Fruit fly (Drosophila melanogaster) whole organism, embryonic: ENCODE measurements around the gene CG45049.

Experiments used
- Aef1 ChIP-seq: fragments of 200-800 bp; sonication (Bioruptor generic); IDR thresholded peaks from 3 replicates; pipeline ENCODE4 v1.3.6; 2022; ENCODE audit warnings: missing biosample characterization, missing genetic modification characterization
- B-H1 ChIP-seq: fragments of 200-800 bp; sonication (Bioruptor generic); IDR thresholded peaks from 3 replicates; pipeline ENCODE4 v1.3.6; 2022; ENCODE audit warnings: missing biosample characterization, missing genetic modification characterization
- BEAF-32 ChIP-seq: fragments of 200-800 bp; sonication (Bioruptor generic); optimal IDR thresholded peaks from 3 replicates; lab custom pipeline; 2017; ENCODE audit warnings: missing biosample characterization, missing genetic modification characterization, mild to moderate bottlenecking, moderate library complexity, missing genetic modification reagents
- C15 ChIP-seq: fragments of 200-800 bp; sonication (Bioruptor generic); IDR thresholded peaks from 3 replicates; pipeline ENCODE4 v1.3.6; 2022; ENCODE audit warnings: missing biosample characterization, missing genetic modification characterization
- CG10431 ChIP-seq: fragments of 200-800 bp; sonication (Bioruptor generic); optimal IDR thresholded peaks from 3 replicates; lab custom pipeline; 2018; ENCODE audit warnings: missing biosample characterization, mild to moderate bottlenecking, missing genetic modification characterization
- CG10565 ChIP-seq: fragments of 200-800 bp; sonication (Bioruptor generic); optimal IDR thresholded peaks from 3 replicates; lab custom pipeline; 2016; ENCODE audit warnings: missing biosample characterization, mild to moderate bottlenecking, missing genetic modification characterization
- CG10959 ChIP-seq: fragments of 200-800 bp; sonication (Bioruptor generic); IDR thresholded peaks from 2 replicates; pipeline ENCODE4 v1.3.6; 2022; ENCODE audit warnings: missing biosample characterization, missing genetic modification characterization
- CG14667 ChIP-seq: fragments of 200-800 bp; sonication (Bioruptor generic); IDR thresholded peaks from 2 replicates; pipeline ENCODE4 v1.3.6; 2022; ENCODE audit warnings: missing biosample characterization, missing genetic modification characterization
- CG16813 ChIP-seq: fragments of 200-800 bp; sonication (Bioruptor generic); IDR thresholded peaks from 3 replicates; pipeline ENCODE4 v1.3.6; 2022; ENCODE audit warnings: missing biosample characterization, missing genetic modification characterization; ENCODE audit not compliant: partially characterized antibody
- CG2875 ChIP-seq: fragments of 200-800 bp; sonication (Bioruptor generic); optimal IDR thresholded peaks from 2 replicates; lab custom pipeline; 2017; ENCODE audit warnings: missing biosample characterization, mild to moderate bottlenecking, missing genetic modification characterization, missing genetic modification reagents
- CG32772 ChIP-seq: fragments of 200-800 bp; sonication (Bioruptor generic); IDR thresholded peaks from 2 replicates; pipeline ENCODE4 v1.3.6; 2022; ENCODE audit warnings: missing biosample characterization, missing genetic modification characterization
- CG3281 ChIP-seq: fragments of 200-800 bp; sonication (Bioruptor generic); optimal IDR thresholded peaks from 3 replicates; lab custom pipeline; 2017; ENCODE audit warnings: missing biosample characterization, mild to moderate bottlenecking, missing genetic modification characterization
- CG43689 ChIP-seq: fragments of 200-800 bp; sonication (Bioruptor generic); IDR thresholded peaks from 2 replicates; pipeline ENCODE4 v1.3.6; 2022; ENCODE audit warnings: missing biosample characterization, missing genetic modification characterization
- CG7357 ChIP-seq: fragments of 200-800 bp; sonication (Bioruptor generic); IDR thresholded peaks from 3 replicates; pipeline ENCODE4 v1.3.6; 2022; ENCODE audit warnings: missing biosample characterization, missing genetic modification characterization
- CG7987 ChIP-seq: fragments of 200-800 bp; sonication (Bioruptor generic); optimal IDR thresholded peaks from 2 replicates; lab custom pipeline; 2018; ENCODE audit warnings: missing biosample characterization, mild to moderate bottlenecking, missing genetic modification characterization, moderate library complexity
- CG8089 ChIP-seq: fragments of 200-800 bp; sonication (Bioruptor generic); optimal IDR thresholded peaks from 3 replicates; lab custom pipeline; 2016; ENCODE audit warnings: missing biosample characterization, missing genetic modification characterization
- CG8290 ChIP-seq, 3 experiments: fragments of 200-800 bp; sonication (Bioruptor generic); optimal IDR thresholded peaks; 2 replicates each; lab custom pipeline; 2016 to 2019; ENCODE audit warnings: missing biosample characterization in 3 of 3, missing genetic modification characterization in 3 of 3, mild to moderate bottlenecking in 2 of 3, moderate library complexity in 1 of 3
- Deaf1 ChIP-seq: fragments of 200-800 bp; optimal IDR thresholded peaks from 3 replicates; lab custom pipeline; 2019; ENCODE audit warnings: missing biosample characterization, mild to moderate bottlenecking, missing genetic modification characterization, moderate library complexity
- Dip2 ChIP-seq: fragments of 200-800 bp; sonication (Bioruptor generic); IDR thresholded peaks from 2 replicates; pipeline ENCODE4 v1.3.6; 2022; ENCODE audit warnings: missing biosample characterization, missing genetic modification characterization
- Dref ChIP-seq: fragments of 200-800 bp; sonication (Bioruptor generic); IDR thresholded peaks from 2 replicates; pipeline ENCODE4 v1.3.6; 2022; ENCODE audit warnings: missing biosample characterization, missing genetic modification characterization
- E2f2 ChIP-seq: fragments of 200-800 bp; sonication (Bioruptor generic); IDR thresholded peaks from 2 replicates; pipeline ENCODE4 v1.3.6; 2022; ENCODE audit warnings: missing biosample characterization, missing genetic modification characterization
- Eip74EF ChIP-seq, 2 experiments: fragments of 200-800 bp in 1 of 2; fragments of >200 bp in 1 of 2; sonication (Bioruptor generic) in 1 of 2; optimal IDR thresholded peaks; 2 replicates each; lab custom pipeline; 2017 to 2019; ENCODE audit warnings: missing biosample characterization in 2 of 2, missing genetic modification characterization in 2 of 2, mild to moderate bottlenecking in 1 of 2, moderate library complexity in 1 of 2
- Ets97D ChIP-seq: fragments of 200-800 bp; sonication (Bioruptor generic); optimal IDR thresholded peaks from 3 replicates; lab custom pipeline; 2016; ENCODE audit warnings: missing biosample characterization, missing genetic modification characterization
- HLH4C ChIP-seq: fragments of 200-800 bp; sonication (Bioruptor generic); IDR thresholded peaks from 3 replicates; pipeline ENCODE4 v1.3.6; 2022; ENCODE audit warnings: missing biosample characterization, missing genetic modification characterization; ENCODE audit not compliant: partially characterized antibody
- Hr39 ChIP-seq: fragments of >200 bp; optimal IDR thresholded peaks from 2 replicates; lab custom pipeline; 2017
- Nf-YB ChIP-seq: fragments of 200-800 bp; sonication (Bioruptor generic); optimal IDR thresholded peaks from 3 replicates; lab custom pipeline; 2019; ENCODE audit warnings: missing biosample characterization, mild to moderate bottlenecking, missing genetic modification characterization, moderate library complexity
- Oli ChIP-seq: fragments of 200-800 bp; sonication (Bioruptor generic); optimal IDR thresholded peaks from 2 replicates; lab custom pipeline; 2018; ENCODE audit warnings: missing biosample characterization, mild to moderate bottlenecking, missing genetic modification characterization, moderate library complexity
- Pdp1 ChIP-seq, 2 experiments: fragments of 200-800 bp; sonication (Bioruptor generic); optimal IDR thresholded peaks; 3 replicates each; lab custom pipeline; 2016; ENCODE audit warnings: missing biosample characterization in 2 of 2, missing genetic modification characterization in 2 of 2, mild to moderate bottlenecking in 1 of 2, moderate library complexity in 1 of 2
- Vsx1 ChIP-seq: fragments of 200-800 bp; sonication (Bioruptor generic); optimal IDR thresholded peaks from 2 replicates; lab custom pipeline; 2017; ENCODE audit warnings: missing biosample characterization, mild to moderate bottlenecking, missing genetic modification characterization, missing genetic modification reagents
- ato ChIP-seq: fragments of 200-800 bp; sonication (Bioruptor generic); IDR thresholded peaks from 2 replicates; pipeline ENCODE4 v1.3.6; 2022; ENCODE audit warnings: missing biosample characterization, missing genetic modification characterization; ENCODE audit not compliant: partially characterized antibody
- cad ChIP-seq: fragments of >200 bp; optimal IDR thresholded peaks from 2 replicates; lab custom pipeline; 2017; ENCODE audit warnings: missing biosample characterization, missing genetic modification characterization
- crp ChIP-seq, 2 experiments: fragments of 200-800 bp; sonication (Bioruptor generic); optimal IDR thresholded peaks; 2 replicates in 1 of 2; 3 replicates in 1 of 2; lab custom pipeline; 2017; ENCODE audit warnings: missing biosample characterization in 2 of 2, missing genetic modification characterization in 2 of 2, mild to moderate bottlenecking in 1 of 2, moderate library complexity in 1 of 2
- danr ChIP-seq: fragments of 200-800 bp; sonication (Bioruptor generic); IDR thresholded peaks from 2 replicates; pipeline ENCODE4 v1.3.6; 2022; ENCODE audit warnings: missing biosample characterization, missing genetic modification characterization
- esg ChIP-seq: fragments of 200-800 bp; sonication (Bioruptor generic); conservative IDR thresholded peaks from 2 replicates; pipeline ENCODE4 v1.3.6; 2022; ENCODE audit warnings: missing biosample characterization, missing genetic modification characterization
- gcm ChIP-seq: fragments of 200-800 bp; sonication (Bioruptor generic); optimal IDR thresholded peaks from 2 replicates; lab custom pipeline; 2019; ENCODE audit warnings: missing biosample characterization, mild to moderate bottlenecking, missing genetic modification characterization, moderate library complexity
- gt ChIP-seq: fragments of 200-800 bp; sonication (Bioruptor generic); IDR thresholded peaks from 2 replicates; pipeline ENCODE4 v1.3.6; 2022; ENCODE audit warnings: missing biosample characterization, missing genetic modification characterization
- insv ChIP-seq, 2 experiments: fragments of 200-800 bp; sonication (Bioruptor generic); optimal IDR thresholded peaks; 3 replicates each; lab custom pipeline; 2016 to 2018; ENCODE audit warnings: missing biosample characterization in 2 of 2, missing genetic modification characterization in 2 of 2
- jigr1 ChIP-seq: fragments of 200-800 bp; sonication (Bioruptor generic); IDR thresholded peaks from 3 replicates; pipeline ENCODE4 v1.3.6; 2022; ENCODE audit warnings: missing biosample characterization, missing genetic modification characterization
- lab ChIP-seq: fragments of 200-800 bp; sonication (Bioruptor generic); optimal IDR thresholded peaks from 3 replicates; lab custom pipeline; 2017; ENCODE audit warnings: missing biosample characterization, missing genetic modification characterization, mild to moderate bottlenecking, moderate library complexity, missing genetic modification reagents
- mld ChIP-seq: fragments of 200-800 bp; sonication (Bioruptor generic); IDR thresholded peaks from 3 replicates; pipeline ENCODE4 v1.3.6; 2022; ENCODE audit warnings: missing biosample characterization, missing genetic modification characterization; ENCODE audit not compliant: partially characterized antibody
- psq ChIP-seq: fragments of 200-800 bp; sonication (Bioruptor generic); optimal IDR thresholded peaks from 2 replicates; lab custom pipeline; 2017; ENCODE audit warnings: missing biosample characterization, missing genetic modification characterization
- ro ChIP-seq: fragments of 200-800 bp; sonication (Bioruptor generic); IDR thresholded peaks from 2 replicates; pipeline ENCODE4 v1.3.6; 2022; ENCODE audit warnings: missing biosample characterization, missing genetic modification characterization
- trem ChIP-seq: fragments of 200-800 bp; optimal IDR thresholded peaks from 3 replicates; lab custom pipeline; 2019; ENCODE audit warnings: missing biosample characterization, mild to moderate bottlenecking, missing genetic modification characterization, moderate library complexity
- tup ChIP-seq: fragments of 200-800 bp; sonication (Bioruptor generic); optimal IDR thresholded peaks from 2 replicates; lab custom pipeline; 2016; ENCODE audit warnings: missing biosample characterization, mild to moderate bottlenecking, missing genetic modification characterization, moderate library complexity
- vfl ChIP-seq: fragments of 200-800 bp; sonication (Bioruptor generic); optimal IDR thresholded peaks from 2 replicates; lab custom pipeline; 2016; ENCODE audit warnings: missing biosample characterization, missing genetic modification characterization
- wdn ChIP-seq: fragments of 200-800 bp; sonication (Bioruptor generic); IDR thresholded peaks from 2 replicates; pipeline ENCODE4 v1.3.6; 2022; ENCODE audit warnings: missing biosample characterization, missing genetic modification characterization
- zfh2 ChIP-seq: fragments of 200-800 bp; sonication (Bioruptor generic); optimal IDR thresholded peaks from 2 replicates; lab custom pipeline; 2016; ENCODE audit warnings: missing biosample characterization, missing genetic modification characterization

The CG45049 gene

DNA sequence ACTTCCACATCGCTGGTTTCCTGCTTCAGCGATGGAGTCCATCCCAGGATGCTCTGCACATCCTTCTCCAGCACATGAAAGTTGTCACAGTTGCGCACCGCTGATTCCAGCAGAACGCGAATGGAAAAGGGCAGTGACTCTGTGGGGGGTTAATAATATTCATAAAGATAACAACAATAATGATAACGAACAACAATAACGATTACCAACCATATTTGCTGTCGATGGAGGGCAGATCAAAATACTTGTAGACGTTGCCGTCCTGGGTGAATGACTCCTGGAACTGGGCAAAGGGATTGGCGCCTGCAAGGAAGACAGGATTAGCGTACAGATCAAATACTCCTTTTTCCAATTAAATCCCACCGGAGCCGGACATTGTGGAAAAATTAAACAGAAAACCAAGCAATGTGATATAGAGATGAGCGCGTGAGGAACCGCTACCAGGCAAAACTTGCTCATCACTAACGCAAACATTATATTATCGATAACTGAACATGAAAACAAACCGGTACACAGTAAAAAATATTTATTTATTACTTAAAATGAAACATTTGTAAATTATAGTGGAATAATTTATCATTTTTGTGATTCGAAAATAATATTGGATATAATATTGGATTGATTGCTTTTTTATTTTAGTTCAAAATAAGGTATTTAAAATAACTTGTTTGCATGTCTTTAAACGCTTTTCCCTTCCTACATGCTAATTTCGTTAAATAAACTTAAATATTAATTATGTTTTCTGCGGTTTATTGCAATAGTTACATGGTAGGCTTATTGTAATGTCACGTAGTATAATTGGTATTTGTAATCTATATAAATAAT lies 2.4 kb upstream of the CG45049 start, which contains the start of gene Irp-1A (continued):
- TF ChIP-seq Pdp1 (GFP tag; optimal IDR thresholded peaks at IDR 0.05; lab: Kevin White, UChicago), result peak in 1 of 2 experiments; percentile 54
- TF ChIP-seq HLH4C (GFP tag; lab: Robert Waterston, UW), result peak; percentile 77
- no peak for TF ChIP-seq danr (GFP tag; lab: Robert Waterston, UW)
- TF ChIP-seq vfl (GFP tag; lab: Kevin White, UChicago), result peak; percentile 23
- no peak for TF ChIP-seq Dip2
- peak in 1 of 2 experiments; percentile 6 for TF ChIP-seq insv (GFP tag; optimal IDR thresholded peaks at IDR 0.05; lab: Kevin White, UChicago)
- peak; percentile 80 for TF ChIP-seq trem (tag; lab: Kevin White, UChicago)
- TF ChIP-seq B-H1 (GFP tag; lab: Robert Waterston, UW), result peak; percentile 43; the same call in 1 of the 3 replicates
- peak; percentile 81 for TF ChIP-seq Dref (GFP tag; lab: Robert Waterston, UW)
- no peak for TF ChIP-seq CG10565 (GFP tag; lab: Kevin White, UChicago)
- TF ChIP-seq C15 (GFP tag; lab: Robert Waterston, UW), result no peak
- no peak for TF ChIP-seq CG8089 (GFP tag; lab: Kevin White, UChicago)
- no peak for TF ChIP-seq tup (GFP tag; lab: Kevin White, UChicago)
- peak; percentile 41 for TF ChIP-seq ato (GFP tag; lab: Robert Waterston, UW)
- TF ChIP-seq gt (GFP tag; lab: Robert Waterston, UW), result no peak
- TF ChIP-seq ro (GFP tag; lab: Robert Waterston, UW), result no peak
- no peak for TF ChIP-seq cad (GFP tag; lab: Kevin White, UChicago)
- peak; percentile 64 for TF ChIP-seq CG32772 (GFP tag; lab: Robert Waterston, UW)
- TF ChIP-seq CG2875, result peak; percentile 44
- TF ChIP-seq Aef1 (GFP tag; lab: Robert Waterston, UW), result peak; percentile 56; the same call in 1 of the 3 replicates
- TF ChIP-seq E2f2, result peak; percentile 60
- peak; percentile 57 for TF ChIP-seq Deaf1 (tag; lab: Kevin White, UChicago)
- no peak for TF ChIP-seq CG43689
- no peak for TF ChIP-seq Hr39 (lab: Kevin White, UChicago)
- TF ChIP-seq CG14667 (GFP tag; lab: Robert Waterston, UW), result peak; percentile 55; the same call in 1 of the 2 replicates
- TF ChIP-seq jigr1 (GFP tag; lab: Robert Waterston, UW), result no peak
- peak; percentile 76 for TF ChIP-seq CG3281 (GFP tag; lab: Kevin White, UChicago)
- TF ChIP-seq CG8290 (GFP tag; optimal IDR thresholded peaks at IDR 0.05; lab: Kevin White, UChicago), result peak; percentile 61
- peak in 1 of 2 experiments; percentile 83 for TF ChIP-seq CG8290 (tag; optimal IDR thresholded peaks at IDR 0.05; lab: Kevin White, UChicago)
- TF ChIP-seq CG7357 (GFP tag; lab: Robert Waterston, UW), result no peak
- TF ChIP-seq esg (GFP tag; lab: Robert Waterston, UW), result peak; percentile 47; the same call in 1 of the 2 replicates
- peak; percentile 65 for TF ChIP-seq Nf-YB (GFP tag; lab: Kevin White, UChicago)
- TF ChIP-seq Oli, result peak; percentile 58
- TF ChIP-seq CG10431 (GFP tag; lab: Kevin White, UChicago), result peak; percentile 7
- TF ChIP-seq zfh2 (GFP tag; lab: Kevin White, UChicago), result peak; percentile 14
- TF ChIP-seq Eip74EF (GFP tag; optimal IDR thresholded peaks at IDR 0.05; lab: Kevin White, UChicago), result peak in 1 of 2 experiments; percentile 73
- peak; percentile 83 for TF ChIP-seq BEAF-32 (GFP tag; lab: Kevin White, UChicago)
- TF ChIP-seq Ets97D (GFP tag; lab: Kevin White, UChicago), result peak; percentile 52
- no peak for TF ChIP-seq CG7987 (GFP tag; lab: Kevin White, UChicago)
- peak; percentile 85 for TF ChIP-seq lab (GFP tag; lab: Kevin White, UChicago)
- peak; percentile 57 for TF ChIP-seq Vsx1 (GFP tag; lab: Kevin White, UChicago)
- TF ChIP-seq mld (GFP tag; lab: Robert Waterston, UW), result peak; percentile 58; the same call in 2 of the 3 replicates
- peak; percentile 84 for TF ChIP-seq gcm (GFP tag; lab: Kevin White, UChicago)
- TF ChIP-seq psq, result peak; percentile 0
- peak; percentile 74 for TF ChIP-seq wdn
- peak in 1 of 2 experiments; percentile 7 for TF ChIP-seq crp (GFP tag; optimal IDR thresholded peaks at IDR 0.05; lab: Kevin White, UChicago)
- TF ChIP-seq CG16813 (GFP tag; lab: Robert Waterston, UW), result peak; percentile 81
- no peak for TF ChIP-seq CG10959
